Worm (Caenorhabditis elegans): Measurements from ENCODE around the gene Y51H7BR.8.
"Not testable (repeated sequence)": the region's sequence is repeated elsewhere in the genome, so short reads cannot be mapped to it uniquely, and the experiment has no call there.

Y51H7BR.8 gene

DNA sequence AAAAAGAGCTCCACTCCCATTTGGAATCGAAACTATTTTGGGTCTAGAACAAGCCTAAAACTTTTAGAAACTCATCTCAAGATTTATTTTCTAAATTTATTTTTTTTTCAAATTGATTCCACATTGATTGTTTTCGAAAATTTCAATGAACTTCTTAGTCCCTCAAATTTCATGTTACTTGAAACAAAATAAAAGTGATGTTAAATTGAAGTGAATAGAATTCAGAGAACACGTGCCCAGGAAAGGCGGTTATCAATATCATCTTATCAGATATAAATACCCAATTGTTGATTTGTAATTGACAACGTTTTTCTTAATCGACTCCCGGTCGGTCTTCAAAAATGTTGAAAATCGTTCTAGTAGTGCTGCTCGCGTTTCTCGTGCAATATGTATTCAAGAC is 21.6 kb downstream of the Y51H7BR.8 start, which contains the start of gene poml-4:
TSS of gene poml-4 (plus strand) at position 301 of the 400 bp plus-strand sequence.
- not testable (repeated sequence) for TF ChIP-seq scrt-1 (GFP tag; IDR thresholded peaks at IDR 0.05); tra-4 (tag; optimal IDR thresholded peaks at IDR 0.05); F13C5.2 (tag; optimal IDR thresholded peaks at IDR 0.05)

DNA sequence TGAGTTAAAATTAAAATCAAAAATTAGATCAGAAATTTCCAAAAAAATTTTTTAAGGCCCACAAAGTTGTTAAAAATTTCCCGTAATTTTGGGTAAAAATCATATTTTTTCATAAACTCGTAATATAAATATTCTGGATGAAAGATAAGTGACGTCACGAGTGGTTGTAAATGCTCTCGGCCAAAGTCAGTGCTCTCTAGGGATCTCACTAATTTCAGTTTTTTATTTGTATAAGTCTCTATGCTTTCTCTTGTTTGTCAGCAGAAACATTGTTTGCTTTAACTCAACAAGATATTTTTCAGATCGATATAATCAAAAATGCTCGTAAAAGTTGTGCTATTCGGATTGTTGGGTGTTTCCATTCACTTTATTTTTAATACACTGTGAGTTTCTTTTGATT is 24.2 kb downstream of the Y51H7BR.8 start, which contains the start of gene K05F6.4:
TSS of gene K05F6.4 (plus strand) at position 301 of the 400 bp plus-strand sequence.
- TF ChIP-seq hmg-4 (GFP tag; optimal IDR thresholded peaks at IDR 0.05); pes-1 (GFP tag; IDR thresholded peaks at IDR 0.05); B0310.2 (tag; optimal IDR thresholded peaks at IDR 0.05): not testable (repeated sequence)

DNA sequence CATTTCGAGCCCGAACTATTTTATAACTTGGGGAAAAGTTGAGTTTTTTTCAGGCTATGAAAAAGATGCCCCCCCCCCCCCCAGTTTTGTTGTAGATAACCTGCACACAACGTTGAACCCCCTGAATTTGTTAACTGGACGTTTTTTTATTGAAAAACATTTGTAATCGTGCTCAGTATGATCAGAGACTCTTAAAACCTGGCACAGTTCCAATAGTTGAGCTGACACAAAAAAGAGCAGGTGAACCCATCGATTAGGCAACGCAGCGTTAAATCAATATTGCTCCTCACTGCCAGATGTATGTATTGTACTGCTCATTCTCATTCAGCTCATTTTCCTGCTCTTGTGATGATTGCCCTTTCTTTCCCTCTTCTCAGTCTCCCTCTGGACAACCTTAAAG is 26.6 kb downstream of the Y51H7BR.8 start, which contains the start of gene K05F6.12:
TSS of gene K05F6.12 (plus strand) at position 301 of the 400 bp plus-strand sequence.
- TF ChIP-seq ceh-36 (tag; optimal IDR thresholded peaks at IDR 0.05), result no peak
- no peak for TF ChIP-seq scrt-1 (GFP tag; IDR thresholded peaks at IDR 0.05)
- no peak for TF ChIP-seq tbx-37 (GFP tag; conservative IDR thresholded peaks at IDR 0.05)
- no peak for TF ChIP-seq tra-4 (tag; optimal IDR thresholded peaks at IDR 0.05)
- no peak for TF ChIP-seq tbx-11 (GFP tag; IDR thresholded peaks at IDR 0.05)
- TF ChIP-seq sea-1 (GFP tag; conservative IDR thresholded peaks at IDR 0.05), result no peak
- no peak for TF ChIP-seq flt-1 (GFP tag; IDR thresholded peaks at IDR 0.05)
- no peak for TF ChIP-seq pes-1 (GFP tag; IDR thresholded peaks at IDR 0.05)
- no peak for TF ChIP-seq hnd-1 (tag; optimal IDR thresholded peaks at IDR 0.05)
- TF ChIP-seq ceh-13 (GFP tag; optimal IDR thresholded peaks at IDR 0.05), result no peak
- no peak for TF ChIP-seq aly-1 (tag; optimal IDR thresholded peaks at IDR 0.05)
- no peak for TF ChIP-seq ama-1 (optimal IDR thresholded peaks at IDR 0.05)
- TF ChIP-seq B0310.2 (tag; optimal IDR thresholded peaks at IDR 0.05), result no peak
- no peak for TF ChIP-seq ets-7 (tag; optimal IDR thresholded peaks at IDR 0.05)
- TF ChIP-seq hmg-4 (GFP tag; optimal IDR thresholded peaks at IDR 0.05), result no peak
- TF ChIP-seq F13C5.2 (tag; optimal IDR thresholded peaks at IDR 0.05), result no peak

DNA sequence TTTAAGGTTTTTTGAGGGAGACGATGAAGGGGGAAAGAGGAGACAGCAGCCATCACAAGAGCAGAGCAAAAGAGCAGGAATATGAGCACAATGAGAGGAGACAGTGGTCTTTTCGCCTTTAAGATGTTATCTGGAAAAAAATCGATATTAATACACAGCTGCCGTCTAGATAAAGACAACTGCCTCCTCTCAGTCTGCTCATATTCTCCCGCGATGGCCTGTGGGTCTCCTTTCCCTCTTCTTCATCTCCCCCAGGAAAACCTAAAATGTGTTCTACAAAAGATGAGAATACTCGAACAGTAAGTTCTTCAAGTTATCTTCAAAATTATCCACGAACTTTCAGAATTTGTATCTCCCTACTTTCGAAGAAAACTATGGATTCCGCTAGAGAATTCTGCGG is 31.5 kb downstream of the Y51H7BR.8 start, which contains the start of the genes fbxb-52 and fbxb-51:
TSS of gene fbxb-52 (minus strand) at position 101 of the 400 bp plus-strand sequence.
TSS of gene fbxb-51 (plus strand) at position 212 of the 400 bp plus-strand sequence.
- TF ChIP-seq pes-1 (GFP tag; IDR thresholded peaks at IDR 0.05) (no peak), ama-1 (optimal IDR thresholded peaks at IDR 0.05) (no peak), tbx-37 (GFP tag; conservative IDR thresholded peaks at IDR 0.05) (no peak), aly-1 (tag; optimal IDR thresholded peaks at IDR 0.05) (no peak), tbx-11 (GFP tag; IDR thresholded peaks at IDR 0.05) (no peak), B0310.2 (tag; optimal IDR thresholded peaks at IDR 0.05) (no peak), tra-4 (tag; optimal IDR thresholded peaks at IDR 0.05) (no peak), scrt-1 (GFP tag; IDR thresholded peaks at IDR 0.05) (no peak), F13C5.2 (tag; optimal IDR thresholded peaks at IDR 0.05) (no peak), ets-7 (tag; optimal IDR thresholded peaks at IDR 0.05) (no peak), hnd-1 (tag; optimal IDR thresholded peaks at IDR 0.05) (no peak), flt-1 (GFP tag; IDR thresholded peaks at IDR 0.05) (no peak), ceh-36 (tag; optimal IDR thresholded peaks at IDR 0.05) (no peak), hmbx-1 (tag; optimal IDR thresholded peaks at IDR 0.05) (no peak), ceh-13 (GFP tag; optimal IDR thresholded peaks at IDR 0.05) (no peak), sea-1 (GFP tag; conservative IDR thresholded peaks at IDR 0.05) (no peak)

DNA sequence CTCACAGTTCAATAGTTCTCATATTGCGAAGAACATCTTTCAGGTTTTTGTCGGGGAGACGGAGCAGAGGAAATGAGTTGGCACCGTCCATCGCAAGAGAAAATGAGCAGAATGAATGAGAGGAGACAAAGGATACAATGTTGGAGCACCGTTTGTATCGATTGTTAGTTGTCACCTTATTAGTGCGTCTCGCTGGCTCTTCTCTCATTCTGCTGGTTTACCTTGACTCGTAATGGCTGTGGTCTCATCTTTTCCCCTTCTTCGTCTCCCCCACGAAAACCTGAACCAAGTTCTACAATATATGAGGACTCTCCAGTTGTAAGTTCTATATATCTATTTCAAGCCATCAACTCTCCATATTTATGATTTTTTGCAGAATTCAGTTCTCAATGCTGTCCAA is 37.2 kb downstream of the Y51H7BR.8 start, which contains the start of the genes fbxb-54 and fbxb-50:
TSS of gene fbxb-54 (minus strand) at position 101 of the 400 bp plus-strand sequence.
TSS of gene fbxb-50 (plus strand) at position 227 of the 400 bp plus-strand sequence.
- TF ChIP-seq hmg-4 (GFP tag; optimal IDR thresholded peaks at IDR 0.05); flt-1 (GFP tag; IDR thresholded peaks at IDR 0.05); sea-1 (GFP tag; conservative IDR thresholded peaks at IDR 0.05): not testable (repeated sequence)

DNA sequence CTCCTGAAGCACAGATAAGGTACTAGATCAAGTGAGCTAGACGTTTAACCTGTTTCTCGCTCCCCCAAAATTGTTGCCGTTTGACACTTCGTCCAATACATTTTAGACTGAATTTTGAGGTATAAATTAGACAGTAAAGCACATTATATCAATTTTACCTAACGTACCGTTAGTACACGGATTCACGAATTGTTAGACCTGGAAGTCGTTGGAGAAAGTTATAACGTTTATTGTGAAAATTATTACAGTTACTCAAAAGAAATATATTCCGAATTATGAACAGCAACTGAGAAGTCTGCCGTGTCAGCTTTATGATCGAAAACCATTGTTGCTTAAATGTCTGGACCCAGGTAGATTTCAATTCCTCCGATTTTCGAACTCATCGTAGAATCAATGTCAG is 41.8 kb downstream of the Y51H7BR.8 start:
- TF ChIP-seq tbx-11 (GFP tag; IDR thresholded peaks at IDR 0.05) (no peak), ets-7 (tag; optimal IDR thresholded peaks at IDR 0.05) (no peak), ceh-36 (tag; optimal IDR thresholded peaks at IDR 0.05) (no peak), aly-1 (tag; optimal IDR thresholded peaks at IDR 0.05) (no peak), tbx-37 (GFP tag; conservative IDR thresholded peaks at IDR 0.05) (no peak), tra-4 (tag; optimal IDR thresholded peaks at IDR 0.05) (no peak), hmbx-1 (tag; optimal IDR thresholded peaks at IDR 0.05) (no peak), scrt-1 (GFP tag; IDR thresholded peaks at IDR 0.05) (no peak), B0310.2 (tag; optimal IDR thresholded peaks at IDR 0.05) (no peak), hmg-4 (GFP tag; optimal IDR thresholded peaks at IDR 0.05) (no peak), ceh-13 (GFP tag; optimal IDR thresholded peaks at IDR 0.05) (no peak), pes-1 (GFP tag; IDR thresholded peaks at IDR 0.05) (no peak)

DNA sequence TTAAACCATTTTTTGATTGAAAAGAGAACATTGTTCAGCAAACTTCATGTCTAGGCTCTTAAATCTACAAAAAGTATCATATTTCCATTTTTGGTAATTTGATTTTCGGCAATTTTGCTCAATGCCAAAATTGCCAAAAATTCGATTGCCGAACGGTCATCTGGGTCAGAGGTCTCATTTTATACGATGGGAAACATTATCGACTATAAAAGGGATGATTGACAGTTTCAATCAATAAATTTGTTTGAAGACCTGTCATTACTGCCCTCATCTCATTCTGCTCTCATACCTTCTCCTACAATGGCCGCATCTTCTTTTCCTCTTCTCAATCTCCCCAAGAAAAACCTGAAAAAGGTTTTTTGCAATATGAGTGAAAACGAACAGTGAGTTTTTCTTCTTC is 42.8 kb downstream of the Y51H7BR.8 start, which contains the start of gene K05F6.14:
TSS of gene K05F6.14 (plus strand) at position 301 of the 400 bp plus-strand sequence.
- no peak for TF ChIP-seq tbx-37 (GFP tag; conservative IDR thresholded peaks at IDR 0.05)
- TF ChIP-seq sea-1 (GFP tag; conservative IDR thresholded peaks at IDR 0.05), result no peak
- TF ChIP-seq B0310.2 (tag; optimal IDR thresholded peaks at IDR 0.05), result no peak
- no peak for TF ChIP-seq tbx-11 (GFP tag; IDR thresholded peaks at IDR 0.05)
- no peak for TF ChIP-seq ets-7 (tag; optimal IDR thresholded peaks at IDR 0.05)
- no peak for TF ChIP-seq aly-1 (tag; optimal IDR thresholded peaks at IDR 0.05)
- no peak for TF ChIP-seq flt-1 (GFP tag; IDR thresholded peaks at IDR 0.05)
- no peak for TF ChIP-seq ceh-13 (GFP tag; optimal IDR thresholded peaks at IDR 0.05)
- no peak for TF ChIP-seq scrt-1 (GFP tag; IDR thresholded peaks at IDR 0.05)
- no peak for TF ChIP-seq ceh-36 (tag; optimal IDR thresholded peaks at IDR 0.05)
- no peak for TF ChIP-seq F13C5.2 (tag; optimal IDR thresholded peaks at IDR 0.05)
- no peak for TF ChIP-seq hnd-1 (tag; optimal IDR thresholded peaks at IDR 0.05)
- no peak for TF ChIP-seq hmbx-1 (tag; optimal IDR thresholded peaks at IDR 0.05)
- no peak for TF ChIP-seq pes-1 (GFP tag; IDR thresholded peaks at IDR 0.05)
- TF ChIP-seq tra-4 (tag; optimal IDR thresholded peaks at IDR 0.05), result no peak
- TF ChIP-seq ama-1 (optimal IDR thresholded peaks at IDR 0.05), result no peak
- no peak for TF ChIP-seq hmg-4 (GFP tag; optimal IDR thresholded peaks at IDR 0.05)

Data from whole organism, early embryonic.